Fruit fly (Drosophila melanogaster) Kc167 (cell line): ENCODE results near the gene CG10286.

Experiments used
- insv ChIP-seq: fragments of >200 bp; optimal IDR thresholded peaks from 3 replicates; lab custom pipeline; 2018; ENCODE audit warnings: missing external identifiers
- psq ChIP-seq: fragments of >200 bp; optimal IDR thresholded peaks from 2 replicates; lab custom pipeline; 2017; ENCODE audit warnings: missing external identifiers
- ttk ChIP-seq: sonication (Bioruptor generic); optimal IDR thresholded peaks from 2 replicates; lab custom pipeline; 2017; ENCODE audit warnings: missing external identifiers

DNA sequence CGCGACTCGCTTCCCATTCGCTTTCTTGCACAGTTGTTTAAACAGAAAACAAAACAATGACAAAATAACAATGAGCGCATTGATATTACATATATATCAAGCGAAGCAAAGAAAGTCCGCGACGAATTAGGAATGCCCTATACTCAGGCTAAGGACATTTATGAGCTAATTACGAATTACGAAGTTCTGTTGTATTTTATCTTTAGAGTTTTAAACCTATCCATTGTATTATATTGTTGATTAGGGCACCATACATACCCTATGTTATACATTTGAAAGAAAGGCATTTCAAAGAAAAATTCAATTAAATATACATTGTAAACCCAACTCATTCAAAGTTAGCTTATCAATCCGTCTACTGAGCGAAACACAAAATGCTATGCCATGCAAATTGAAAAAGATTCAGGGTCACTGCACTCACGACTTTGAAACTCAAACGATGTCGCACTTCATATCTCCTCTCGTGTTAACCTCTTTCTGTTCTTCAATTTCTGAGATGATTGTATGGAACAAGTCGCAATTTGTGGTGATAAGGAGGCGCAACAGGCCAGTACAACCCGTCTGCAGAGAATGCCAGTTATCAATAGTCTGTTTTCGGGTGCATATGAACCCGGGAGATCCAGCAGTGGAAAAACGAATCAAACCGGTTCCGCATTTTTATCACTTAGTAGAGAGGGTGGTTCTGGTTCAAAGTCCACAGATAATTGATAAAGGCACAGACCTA is 27.0 kb downstream of the CG10286 start:
- TF ChIP-seq psq (lab: Kevin White, UChicago) (no peak), ttk (lab: Kevin White, UChicago) (no peak), insv (no peak)
